Fruit fly (Drosophila melanogaster) whole organism: ENCODE data around the gene Act88F.
A peak's percentile ranks its signal among the peaks of the same experiment; 100 is the strongest.

ENCODE experiments used
- CG8478 ChIP-seq: fragments of >200 bp; optimal IDR thresholded peaks from 2 replicates; lab custom pipeline; 2018; ENCODE audit warnings: inconsistent platforms
- Dll ChIP-seq: fragments of >200 bp; optimal IDR thresholded peaks from 2 replicates; lab custom pipeline; 2017
- EcR ChIP-seq, 2 experiments: fragments of >200 bp; optimal IDR thresholded peaks; 2 replicates each; lab custom pipeline; 2017; ENCODE audit warnings: missing biosample characterization in 2 of 2, missing genetic modification characterization in 2 of 2, missing genetic modification reagents in 2 of 2
- pan ChIP-seq: fragments of >200 bp; optimal IDR thresholded peaks from 2 replicates; lab custom pipeline; 2017
- psq ChIP-seq: fragments of >200 bp; optimal IDR thresholded peaks from 2 replicates; lab custom pipeline; 2017
- usp ChIP-seq: fragments of >200 bp; optimal IDR thresholded peaks from 2 replicates; lab custom pipeline; 2017; ENCODE audit warnings: missing biosample characterization, missing genetic modification characterization, mixed read lengths

The Act88F gene

dm6 chr3R:15414936-15415601 is 24.7 kb upstream of the Act88F start:
- no peak for TF ChIP-seq CG8478 (lab: Kevin White, UChicago)
- no peak for TF ChIP-seq psq
- no peak for TF ChIP-seq pan (lab: Kevin White, UChicago)
- TF ChIP-seq usp (GFP tag; lab: Kevin White, UChicago) = no peak
- TF ChIP-seq EcR (GFP tag; optimal IDR thresholded peaks at IDR 0.05; lab: Kevin White, UChicago) = no peak
- TF ChIP-seq Dll (lab: Kevin White, UChicago) = no peak

- TF ChIP-seq EcR (GFP tag; optimal IDR thresholded peaks at IDR 0.05; lab: Kevin White, UChicago) (no peak), usp (GFP tag; lab: Kevin White, UChicago) (no peak), pan (lab: Kevin White, UChicago) (no peak), CG8478 (lab: Kevin White, UChicago) (no peak), psq (no peak), Dll (lab: Kevin White, UChicago) (no peak)
Measured at dm6 chr3R:15417761-15418754, 21.7 kb upstream of the Act88F start.

- TF ChIP-seq usp (GFP tag; lab: Kevin White, UChicago) (no peak), CG8478 (lab: Kevin White, UChicago) (no peak), psq (no peak), Dll (lab: Kevin White, UChicago) (no peak), pan (lab: Kevin White, UChicago) (no peak)
Measured at dm6 chr3R:15418824-15419530, 20.8 kb upstream of the Act88F start.

dm6 chr3R:15420375-15420931 is 19.3 kb upstream of the Act88F start:
- TF ChIP-seq pan (lab: Kevin White, UChicago) (no peak), Dll (lab: Kevin White, UChicago) (peak; percentile 46)

dm6 chr3R:15424187-15424586 is 15.6 kb upstream of the Act88F start:
- no peak for TF ChIP-seq psq
- TF ChIP-seq usp (GFP tag; lab: Kevin White, UChicago) = no peak
- no peak for TF ChIP-seq CG8478 (lab: Kevin White, UChicago)
- no peak for TF ChIP-seq EcR (GFP tag; optimal IDR thresholded peaks at IDR 0.05; lab: Kevin White, UChicago)
- no peak for TF ChIP-seq pan (lab: Kevin White, UChicago)
- no peak for TF ChIP-seq Dll (lab: Kevin White, UChicago)

- TF ChIP-seq psq (no peak), Dll (lab: Kevin White, UChicago) (no peak), usp (GFP tag; lab: Kevin White, UChicago) (no peak), EcR (GFP tag; optimal IDR thresholded peaks at IDR 0.05; lab: Kevin White, UChicago) (no peak), pan (lab: Kevin White, UChicago) (no peak), CG8478 (lab: Kevin White, UChicago) (no peak)
Measured at dm6 chr3R:15425638-15426487, 13.9 kb upstream of the Act88F start.

- no peak for TF ChIP-seq CG8478 (lab: Kevin White, UChicago)
- TF ChIP-seq EcR (GFP tag; optimal IDR thresholded peaks at IDR 0.05; lab: Kevin White, UChicago) = no peak
- no peak for TF ChIP-seq psq
- TF ChIP-seq Dll (lab: Kevin White, UChicago) = no peak
- no peak for TF ChIP-seq pan (lab: Kevin White, UChicago)
- TF ChIP-seq usp (GFP tag; lab: Kevin White, UChicago) = no peak
Measured at dm6 chr3R:15427199-15427817, 12.5 kb upstream of the Act88F start.

- TF ChIP-seq CG8478 (lab: Kevin White, UChicago) = no peak
- TF ChIP-seq psq = no peak
- TF ChIP-seq Dll (lab: Kevin White, UChicago) = no peak
- no peak for TF ChIP-seq EcR (GFP tag; optimal IDR thresholded peaks at IDR 0.05; lab: Kevin White, UChicago)
Measured at dm6 chr3R:15427818-15428199, 12.0 kb upstream of the Act88F start.

- TF ChIP-seq CG8478 (lab: Kevin White, UChicago) (no peak), psq (no peak), pan (lab: Kevin White, UChicago) (no peak), EcR (GFP tag; optimal IDR thresholded peaks at IDR 0.05; lab: Kevin White, UChicago) (no peak), usp (GFP tag; lab: Kevin White, UChicago) (no peak), Dll (lab: Kevin White, UChicago) (no peak)
Measured at dm6 chr3R:15430349-15430748, 9.4 kb upstream of the Act88F start.

dm6 chr3R:15431142-15431541 is 8.6 kb upstream of the Act88F start:
- TF ChIP-seq CG8478 (lab: Kevin White, UChicago) (no peak), EcR (GFP tag; optimal IDR thresholded peaks at IDR 0.05; lab: Kevin White, UChicago) (no peak), psq (no peak), usp (GFP tag; lab: Kevin White, UChicago) (no peak), Dll (lab: Kevin White, UChicago) (no peak), pan (lab: Kevin White, UChicago) (no peak)
